Worm (Caenorhabditis elegans) whole organism, L3 larva: ENCODE results near the gene pch-2.

ENCODE experiments used
- ama-1 ChIP-seq: fragments of 150-350 bp; optimal IDR thresholded peaks from 2 replicates; lab custom pipeline; 2018
- fkh-2 ChIP-seq: fragments of 150-350 bp; optimal IDR thresholded peaks from 2 replicates; lab custom pipeline; 2014; ENCODE audit warnings: missing biosample characterization, missing genetic modification reagents, missing genetic modification characterization
- jun-1 ChIP-seq: fragments of 150-350 bp; optimal IDR thresholded peaks from 2 replicates; lab custom pipeline; 2014; ENCODE audit warnings: missing biosample characterization, missing genetic modification reagents, missing genetic modification characterization
- mdl-1 ChIP-seq: fragments of 150-350 bp; optimal IDR thresholded peaks from 2 replicates; lab custom pipeline; 2014; ENCODE audit warnings: missing biosample characterization, missing genetic modification characterization
- nhr-12 ChIP-seq: fragments of 150-350 bp; optimal IDR thresholded peaks from 2 replicates; lab custom pipeline; 2014; ENCODE audit warnings: missing biosample characterization, missing genetic modification characterization
- nhr-237 ChIP-seq: fragments of 150-350 bp; optimal IDR thresholded peaks from 2 replicates; lab custom pipeline; 2014; ENCODE audit warnings: missing biosample characterization, missing genetic modification characterization
- nhr-25 ChIP-seq: sonication (generic microtip); optimal IDR thresholded peaks from 2 replicates; lab custom pipeline; 2017; ENCODE audit warnings: missing biosample characterization, missing genetic modification characterization
- nhr-43 ChIP-seq: sonication (generic microtip); optimal IDR thresholded peaks from 2 replicates; lab custom pipeline; 2016; ENCODE audit warnings: mild to moderate bottlenecking, missing genetic modification characterization, missing compliant biosample characterization; ENCODE audit not compliant: poor library complexity, severe bottlenecking
- pha-4 ChIP-seq: fragments of 150-350 bp; optimal IDR thresholded peaks from 2 replicates; lab custom pipeline; 2014; ENCODE audit warnings: missing biosample characterization, missing genetic modification reagents, missing genetic modification characterization
- snpc-4 ChIP-seq: fragments of 150-350 bp; optimal IDR thresholded peaks from 2 replicates; lab custom pipeline; 2014; ENCODE audit warnings: missing biosample characterization, missing genetic modification characterization
- ztf-11 ChIP-seq: fragments of 150-350 bp; optimal IDR thresholded peaks from 2 replicates; lab custom pipeline; 2014; ENCODE audit warnings: missing biosample characterization, missing genetic modification characterization
- ztf-4 ChIP-seq: fragments of 150-350 bp; optimal IDR thresholded peaks from 2 replicates; lab custom pipeline; 2014; ENCODE audit warnings: missing biosample characterization, missing genetic modification characterization

DNA sequence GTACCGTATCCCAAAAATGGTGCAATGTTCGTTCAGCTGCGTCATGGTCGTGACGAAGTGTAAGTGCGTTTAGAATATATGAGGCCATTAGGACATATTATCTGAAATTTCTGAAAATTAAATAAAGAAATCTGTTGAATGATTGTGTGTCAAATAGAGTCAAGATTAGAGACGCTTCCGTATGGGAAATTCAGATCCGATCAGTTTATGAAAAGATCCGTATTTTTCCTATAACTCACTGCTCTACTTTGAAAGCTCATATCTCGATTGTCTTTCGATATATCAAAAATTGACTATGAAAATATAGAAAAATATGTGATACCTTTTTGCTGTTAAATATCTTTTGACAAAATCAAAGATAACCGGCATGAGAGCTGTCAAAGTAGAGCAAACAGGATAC, 22.1 kb downstream of the pch-2 start, which contains the start of gene T05C12.4:
- no peak for TF ChIP-seq pha-4 (tag; lab: Kevin White, UChicago)
- no peak for TF ChIP-seq nhr-237
- TF ChIP-seq ztf-4 (tag; lab: Kevin White, UChicago) = no peak
- TF ChIP-seq ama-1 (lab: Kevin White, UChicago) = no peak
- TF ChIP-seq nhr-25 = no peak
- no peak for TF ChIP-seq ztf-11
- TF ChIP-seq mdl-1 = no peak
- no peak for TF ChIP-seq nhr-12 (tag; lab: Kevin White, UChicago)
- no peak for TF ChIP-seq fkh-2 (tag; lab: Kevin White, UChicago)
- no peak for TF ChIP-seq jun-1 (tag; lab: Kevin White, UChicago)
- TF ChIP-seq snpc-4 (tag; lab: Kevin White, UChicago) = no peak
- no peak for TF ChIP-seq nhr-43 (tag; lab: Kevin White, UChicago)
